Fruit fly (Drosophila melanogaster) whole organism, wandering third instar larva: Measurements from ENCODE around the gene nAChRalpha2.
A peak's percentile ranks its signal among the peaks of the same experiment; 100 is the strongest.

Experiments used
- Abd-B ChIP-seq: fragments of >200 bp; optimal IDR thresholded peaks from 2 replicates; lab custom pipeline; 2017; ENCODE audit warnings: missing biosample characterization, missing genetic modification characterization
- CG32264 ChIP-seq: fragments of 200-800 bp; sonication (Bioruptor generic); optimal IDR thresholded peaks from 2 replicates; lab custom pipeline; 2016; ENCODE audit warnings: missing biosample characterization, missing genetic modification characterization
- Dfd ChIP-seq: fragments of >200 bp; optimal IDR thresholded peaks from 2 replicates; lab custom pipeline; 2017; ENCODE audit warnings: missing biosample characterization, missing genetic modification characterization
- Dif ChIP-seq: fragments of 200-275, 200-300 bp; sonication (Bioruptor generic); optimal IDR thresholded peaks from 2 replicates; lab custom pipeline; 2018; ENCODE audit warnings: missing biosample characterization, missing genetic modification characterization; ENCODE audit not compliant: partially characterized antibody
- GATAd ChIP-seq: sonication (Bioruptor generic); optimal IDR thresholded peaks from 2 replicates; lab custom pipeline; 2016; ENCODE audit warnings: missing biosample characterization, missing genetic modification characterization
- HLH106 ChIP-seq: fragments of 200-800 bp; optimal IDR thresholded peaks from 3 replicates; lab custom pipeline; 2019; ENCODE audit warnings: missing biosample characterization, mild to moderate bottlenecking, missing genetic modification characterization, moderate library complexity
- Hnf4 ChIP-seq: fragments of 200-800 bp; sonication (Bioruptor generic); optimal IDR thresholded peaks from 2 replicates; lab custom pipeline; 2016; ENCODE audit warnings: missing biosample characterization, mild to moderate bottlenecking, missing genetic modification characterization
- Hr78 ChIP-seq: fragments of >200 bp; optimal IDR thresholded peaks from 2 replicates; lab custom pipeline; 2017; ENCODE audit warnings: missing biosample characterization, missing genetic modification characterization
- Hr83 ChIP-seq: fragments of 200-300 bp; sonication (Bioruptor generic); optimal IDR thresholded peaks from 2 replicates; lab custom pipeline; 2016; ENCODE audit warnings: missing biosample characterization, mild to moderate bottlenecking, missing genetic modification characterization, moderate library complexity; ENCODE audit not compliant: poor library complexity, severe bottlenecking
- Jra ChIP-seq: sonication (Bioruptor generic); optimal IDR thresholded peaks from 2 replicates; lab custom pipeline; 2016; ENCODE audit warnings: missing biosample characterization, missing genetic modification characterization
- Mio ChIP-seq: sonication (Bioruptor generic); optimal IDR thresholded peaks from 2 replicates; lab custom pipeline; 2016; ENCODE audit warnings: missing biosample characterization, missing genetic modification characterization
- Myc ChIP-seq: fragments of >200 bp; optimal IDR thresholded peaks from 2 replicates; lab custom pipeline; 2017
- OdsH ChIP-seq: fragments of 200-800 bp; sonication (Bioruptor generic); optimal IDR thresholded peaks from 2 replicates; lab custom pipeline; 2016; ENCODE audit warnings: missing biosample characterization, mild to moderate bottlenecking, missing genetic modification characterization
- Rel ChIP-seq, 2 experiments: fragments of 200-800 bp; sonication (Bioruptor generic) in 1 of 2; optimal IDR thresholded peaks; 2 replicates in 1 of 2; 3 replicates in 1 of 2; lab custom pipeline; 2016 to 2019; ENCODE audit warnings: mild to moderate bottlenecking in 2 of 2, missing biosample characterization in 2 of 2, missing genetic modification characterization in 2 of 2, moderate library complexity in 1 of 2
- Sp1 ChIP-seq: fragments of 200-800 bp; sonication (Bioruptor generic); optimal IDR thresholded peaks from 3 replicates; lab custom pipeline; 2019; ENCODE audit warnings: missing biosample characterization, mild to moderate bottlenecking, missing genetic modification characterization, moderate library complexity
- Vsx2 ChIP-seq: fragments of 200-300, 225-300 bp; sonication (Bioruptor generic); optimal IDR thresholded peaks from 2 replicates; lab custom pipeline; 2018; ENCODE audit warnings: missing biosample characterization, missing genetic modification characterization; ENCODE audit not compliant: partially characterized antibody
- br ChIP-seq: fragments of 200-800 bp; sonication (Bioruptor generic); optimal IDR thresholded peaks from 2 replicates; lab custom pipeline; 2016; ENCODE audit warnings: missing biosample characterization, missing genetic modification characterization
- brk ChIP-seq: fragments of 200-800 bp; sonication (Bioruptor generic); optimal IDR thresholded peaks from 2 replicates; lab custom pipeline; 2016; ENCODE audit warnings: missing biosample characterization, mild to moderate bottlenecking, missing genetic modification characterization
- dl ChIP-seq, 2 experiments: fragments of 175-275, 200-275 bp in 1 of 2; fragments of 200-275 bp in 1 of 2; sonication (Bioruptor generic); optimal IDR thresholded peaks; lab custom pipeline; 2018; ENCODE audit warnings: mild to moderate bottlenecking in 2 of 2, missing biosample characterization in 2 of 2, missing genetic modification characterization in 2 of 2, moderate library complexity in 2 of 2; ENCODE audit not compliant: partially characterized antibody in 2 of 2, insufficient read depth in 1 of 2
- dmrt93B ChIP-seq: fragments of 200-800 bp; sonication (Bioruptor generic); optimal IDR thresholded peaks from 2 replicates; lab custom pipeline; 2018; ENCODE audit warnings: missing biosample characterization, mild to moderate bottlenecking, missing genetic modification characterization
- dsf ChIP-seq: sonication (Bioruptor generic); optimal IDR thresholded peaks from 2 replicates; lab custom pipeline; 2016; ENCODE audit warnings: missing biosample characterization, missing genetic modification characterization, borderline replicate concordance
- ey ChIP-seq: fragments of 200-800 bp; sonication (Bioruptor generic); optimal IDR thresholded peaks from 2 replicates; lab custom pipeline; 2016; ENCODE audit warnings: missing biosample characterization, missing genetic modification characterization
- foxo ChIP-seq, 2 experiments: fragments of 200-800 bp; sonication (Bioruptor generic); optimal IDR thresholded peaks; 2 replicates in 1 of 2; 3 replicates in 1 of 2; lab custom pipeline; 2016 to 2017; ENCODE audit warnings: missing biosample characterization in 2 of 2, missing genetic modification characterization in 2 of 2
- fru ChIP-seq: fragments of 200-800 bp; sonication (Bioruptor generic); optimal IDR thresholded peaks from 3 replicates; lab custom pipeline; 2016; ENCODE audit warnings: missing biosample characterization, mild to moderate bottlenecking, missing genetic modification characterization
- h ChIP-seq: fragments of 200-800 bp; sonication (Bioruptor generic); optimal IDR thresholded peaks from 3 replicates; lab custom pipeline; 2016; ENCODE audit warnings: missing biosample characterization, mild to moderate bottlenecking, missing genetic modification characterization
- lola ChIP-seq: fragments of >200 bp; optimal IDR thresholded peaks from 2 replicates; lab custom pipeline; 2017; ENCODE audit warnings: missing biosample characterization, missing genetic modification characterization
- pan ChIP-seq: fragments of >200 bp; optimal IDR thresholded peaks from 2 replicates; lab custom pipeline; 2017
- rgr ChIP-seq: fragments of 200-800 bp; sonication (Bioruptor generic); optimal IDR thresholded peaks from 3 replicates; lab custom pipeline; 2016; ENCODE audit warnings: missing biosample characterization, mild to moderate bottlenecking, missing genetic modification characterization
- sage ChIP-seq: fragments of 200-800 bp; sonication (Bioruptor generic); optimal IDR thresholded peaks from 2 replicates; lab custom pipeline; 2016; ENCODE audit warnings: missing biosample characterization, mild to moderate bottlenecking, missing genetic modification characterization
- sv ChIP-seq: fragments of 200-800 bp; sonication (Bioruptor generic); optimal IDR thresholded peaks from 3 replicates; lab custom pipeline; 2016; ENCODE audit warnings: missing biosample characterization, missing genetic modification characterization
- usp ChIP-seq: fragments of >200 bp; optimal IDR thresholded peaks from 2 replicates; lab custom pipeline; 2017; ENCODE audit warnings: missing biosample characterization, missing genetic modification characterization
- woc ChIP-seq: sonication (Bioruptor generic); optimal IDR thresholded peaks from 2 replicates; lab custom pipeline; 2016; ENCODE audit warnings: missing biosample characterization, mild to moderate bottlenecking, missing genetic modification characterization

Gene nAChRalpha2

DNA sequence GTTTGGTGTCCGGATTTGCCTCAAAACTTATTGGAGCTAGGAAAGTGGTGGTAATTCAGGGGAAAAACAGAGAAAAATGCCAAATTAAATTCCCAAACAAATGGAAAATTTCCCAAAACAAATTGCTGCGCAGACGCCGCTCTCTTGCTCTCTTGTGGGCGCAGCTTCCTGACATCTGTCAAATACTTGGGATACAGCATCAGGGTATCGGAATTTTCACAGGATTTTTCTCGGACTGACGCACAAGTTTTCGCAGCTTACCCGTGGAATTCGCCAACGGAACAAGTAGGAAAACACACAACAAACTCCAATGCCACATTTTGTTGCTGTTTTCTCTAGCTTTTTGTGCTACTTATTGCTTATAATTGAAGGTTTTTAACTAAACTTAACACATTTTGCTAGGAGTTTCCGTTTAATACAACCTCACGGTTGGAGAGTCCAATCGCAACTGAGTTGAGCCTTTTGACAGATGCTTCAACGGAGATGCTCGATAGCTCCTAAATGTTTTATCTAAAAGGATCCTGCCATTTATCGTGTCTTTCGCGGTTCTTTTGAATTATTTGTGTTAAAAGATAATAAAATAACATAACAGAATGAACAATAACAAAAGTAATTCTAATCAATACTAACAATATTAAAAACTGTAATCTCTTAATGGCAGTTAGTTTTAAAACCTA is 29.6 kb downstream of the nAChRalpha2 start, which contains the start of the genes nAChRbeta2 and DZIP1:
Gene nAChRbeta2 (minus strand): TSS at position 455 of the 677 bp plus-strand sequence.
Gene DZIP1 (plus strand): TSS at position 627 of the 677 bp plus-strand sequence.
- TF ChIP-seq br (GFP tag; lab: Kevin White, UChicago): no peak
- TF ChIP-seq Abd-B (GFP tag; lab: Kevin White, UChicago): no peak
- no peak for TF ChIP-seq CG32264 (GFP tag; lab: Kevin White, UChicago)
- TF ChIP-seq usp (GFP tag; lab: Kevin White, UChicago): no peak
- no peak for TF ChIP-seq Jra (GFP tag; lab: Kevin White, UChicago)
- TF ChIP-seq OdsH (GFP tag; lab: Kevin White, UChicago): no peak
- TF ChIP-seq dmrt93B (GFP tag; lab: Kevin White, UChicago): no peak
- no peak for TF ChIP-seq Hr78 (GFP tag; lab: Kevin White, UChicago)
- TF ChIP-seq ey (GFP tag; lab: Kevin White, UChicago): no peak
- no peak for TF ChIP-seq lola (GFP tag; lab: Kevin White, UChicago)
- no peak for TF ChIP-seq foxo (GFP tag; optimal IDR thresholded peaks at IDR 0.05; lab: Kevin White, UChicago)
- no peak for TF ChIP-seq sage
- no peak for TF ChIP-seq GATAd (GFP tag; lab: Kevin White, UChicago)
- TF ChIP-seq Rel (GFP tag; optimal IDR thresholded peaks at IDR 0.05; lab: Kevin White, UChicago): no peak
- no peak for TF ChIP-seq Rel (tag; optimal IDR thresholded peaks at IDR 0.05; lab: Kevin White, UChicago)

DNA sequence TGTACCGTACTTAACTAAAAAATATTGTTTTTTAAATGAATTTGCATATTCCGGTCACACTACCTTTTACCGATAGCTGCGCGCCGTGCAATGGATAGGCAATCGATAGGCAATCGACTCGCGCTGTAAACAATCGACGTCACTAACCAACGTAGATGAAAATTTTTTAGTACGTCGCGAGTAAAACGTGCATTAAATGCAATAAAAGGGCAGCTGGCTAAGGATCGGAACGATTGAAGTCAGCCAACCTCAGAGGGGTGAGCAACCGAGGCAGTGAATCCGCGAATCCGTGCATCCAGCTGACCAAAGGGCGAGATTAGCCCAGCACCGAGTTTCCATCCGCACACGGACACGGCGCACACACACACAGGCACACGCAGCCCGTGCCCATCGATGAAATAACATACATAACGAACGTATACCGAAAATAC is 32.9 kb downstream of the nAChRalpha2 start, which contains the start of gene Pp1alpha-96A:
Gene Pp1alpha-96A (plus strand): TSS at position 121 of the 431 bp plus-strand sequence.
- TF ChIP-seq sage (no peak), dl (GFP tag; optimal IDR thresholded peaks at IDR 0.05; lab: Kevin White, UChicago; ENCODE audit: insufficient read depth in 1 of 2, partially characterized antibody in 2 of 2) (no peak), fru (peak; percentile 4), h (GFP tag; lab: Kevin White, UChicago) (peak; percentile 51), rgr (GFP tag; lab: Kevin White, UChicago) (peak; percentile 49), foxo (GFP tag; optimal IDR thresholded peaks at IDR 0.05; lab: Kevin White, UChicago) (no peak), Dfd (GFP tag; lab: Kevin White, UChicago) (no peak), Hr83 (GFP tag; lab: Kevin White, UChicago) (no peak), dmrt93B (GFP tag; lab: Kevin White, UChicago) (no peak), HLH106 (tag; lab: Kevin White, UChicago) (no peak), Hnf4 (GFP tag; lab: Kevin White, UChicago) (peak; percentile 42)

DNA sequence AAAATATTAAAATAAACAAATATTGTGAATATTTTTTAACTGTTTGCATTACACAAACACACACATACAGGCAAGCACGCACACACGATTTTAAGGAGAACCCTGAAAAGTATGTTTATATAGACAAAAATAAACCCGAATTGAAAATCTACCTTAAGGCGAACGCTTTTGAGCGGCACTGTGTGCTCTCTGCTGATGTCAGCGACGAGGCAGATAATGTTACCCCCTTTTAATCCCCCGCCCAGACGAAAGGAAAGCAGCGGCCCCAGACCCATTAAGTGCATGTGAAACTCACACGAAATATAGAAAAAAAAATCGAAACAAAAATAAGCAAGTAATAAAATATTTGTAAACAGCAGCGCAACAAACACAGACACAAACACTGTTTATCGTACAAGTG is 36.1 kb downstream of the nAChRalpha2 start:
- TF ChIP-seq Hr78 (GFP tag; lab: Kevin White, UChicago) (no peak), Myc (lab: Kevin White, UChicago) (no peak), pan (lab: Kevin White, UChicago) (no peak), dl (GFP tag; optimal IDR thresholded peaks at IDR 0.05; lab: Kevin White, UChicago; ENCODE audit: insufficient read depth in 1 of 2, partially characterized antibody in 2 of 2) (no peak), lola (GFP tag; lab: Kevin White, UChicago) (no peak), dsf (GFP tag; lab: Kevin White, UChicago) (no peak), GATAd (GFP tag; lab: Kevin White, UChicago) (no peak), sv (GFP tag; lab: Kevin White, UChicago) (no peak), br (GFP tag; lab: Kevin White, UChicago) (no peak), Mio (GFP tag; lab: Kevin White, UChicago) (no peak), usp (GFP tag; lab: Kevin White, UChicago) (no peak), woc (GFP tag; lab: Kevin White, UChicago) (no peak), Sp1 (GFP tag; lab: Kevin White, UChicago) (no peak), OdsH (GFP tag; lab: Kevin White, UChicago) (no peak), Dif (GFP tag; lab: Kevin White, UChicago) (no peak), brk (GFP tag; lab: Kevin White, UChicago) (no peak), Vsx2 (GFP tag; lab: Kevin White, UChicago) (no peak), Rel (GFP tag; optimal IDR thresholded peaks at IDR 0.05; lab: Kevin White, UChicago) (no peak), Rel (tag; optimal IDR thresholded peaks at IDR 0.05; lab: Kevin White, UChicago) (no peak), CG32264 (GFP tag; lab: Kevin White, UChicago) (no peak), sage (no peak)
